Worm (Caenorhabditis elegans): ENCODE measurements around the gene R10E4.7.

The R10E4.7 gene

ce11 chrIII:4284732-4285165, 9.9 kb upstream of the R10E4.7 start:
- TF ChIP-seq ceh-18 (tag; optimal IDR thresholded peaks at IDR 0.05) = peak; percentile 48
- TF ChIP-seq unc-55 (GFP tag; optimal IDR thresholded peaks at IDR 0.05) = no peak
- TF ChIP-seq hlh-30 (tag; optimal IDR thresholded peaks at IDR 0.05; ENCODE audit: insufficient read depth) = peak; percentile 79
- TF ChIP-seq elt-2 (tag; optimal IDR thresholded peaks at IDR 0.05) = peak; percentile 23
- peak; percentile 27 for TF ChIP-seq tbx-2 (tag; optimal IDR thresholded peaks at IDR 0.05)
- no peak for TF ChIP-seq unc-86 (tag; optimal IDR thresholded peaks at IDR 0.05)
- TF ChIP-seq pqm-1 (tag; optimal IDR thresholded peaks at IDR 0.05) = peak; percentile 14

DNA sequence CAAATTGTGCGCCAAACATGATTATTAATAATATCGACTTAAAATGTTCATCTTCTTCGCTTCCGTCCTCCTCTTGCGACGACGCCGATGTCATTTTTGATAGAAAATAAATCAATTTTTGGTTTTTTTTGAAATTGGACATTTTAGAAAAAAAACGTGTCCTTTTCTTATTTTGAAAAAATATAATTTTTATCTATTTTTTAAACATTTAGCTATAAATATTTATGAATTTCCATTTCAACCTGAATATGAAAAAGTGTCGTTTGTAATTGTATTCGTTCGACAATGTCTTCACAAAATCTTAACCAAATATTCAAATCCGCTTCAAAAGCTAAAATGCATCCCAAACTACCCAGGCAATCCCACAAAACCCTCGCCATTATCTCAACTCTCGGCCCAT, 7.2 kb upstream of the R10E4.7 start, which contains the start of gene R10E4.3:
Gene R10E4.3 (minus strand): TSS at position 101 of the 400 bp plus-strand sequence.
- TF ChIP-seq unc-86 (tag; optimal IDR thresholded peaks at IDR 0.05) = no peak
- TF ChIP-seq fkh-6 (tag; optimal IDR thresholded peaks at IDR 0.05) = no peak
- no peak for TF ChIP-seq npax-4 (tag; optimal IDR thresholded peaks at IDR 0.05)
- TF ChIP-seq dve-1 (tag; optimal IDR thresholded peaks at IDR 0.05) = no peak
- TF ChIP-seq pha-2 (tag; optimal IDR thresholded peaks at IDR 0.05) = no peak
- TF ChIP-seq T23F11.4 (GFP tag; optimal IDR thresholded peaks at IDR 0.05) = no peak
- no peak for TF ChIP-seq nhr-11 (tag; optimal IDR thresholded peaks at IDR 0.05)
- no peak for TF ChIP-seq ceh-31 (tag; optimal IDR thresholded peaks at IDR 0.05)
- TF ChIP-seq ama-1 (optimal IDR thresholded peaks at IDR 0.05) = no peak
- TF ChIP-seq ceh-14 (tag; optimal IDR thresholded peaks at IDR 0.05) = no peak
- TF ChIP-seq C38D4.7 (GFP tag; optimal IDR thresholded peaks at IDR 0.05) = no peak
- no peak for TF ChIP-seq unc-42 (tag; optimal IDR thresholded peaks at IDR 0.05)
- TF ChIP-seq elt-2 (tag; optimal IDR thresholded peaks at IDR 0.05) = no peak
- no peak for TF ChIP-seq eyg-1 (tag; optimal IDR thresholded peaks at IDR 0.05)
- TF ChIP-seq ztf-16 (tag; optimal IDR thresholded peaks at IDR 0.05) = no peak

DNA sequence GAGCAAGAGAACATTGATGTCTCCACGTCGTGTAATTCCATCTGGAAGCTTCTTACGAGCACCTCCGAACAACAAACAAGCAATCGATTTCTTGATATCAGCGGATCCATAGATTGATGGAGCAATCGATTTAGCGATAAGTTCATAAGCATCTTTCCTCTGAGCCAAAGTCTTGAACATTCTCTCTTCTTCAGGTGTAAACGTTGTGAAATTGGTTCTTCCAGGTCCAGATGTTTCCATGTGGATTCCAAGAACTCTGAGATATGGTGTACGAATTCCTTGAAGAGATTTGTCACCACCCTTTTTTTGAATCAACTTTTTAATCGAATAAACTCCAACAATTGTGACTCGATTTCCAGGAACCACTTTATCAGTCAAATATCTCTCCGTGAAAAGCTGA, 4.7 kb upstream of the R10E4.7 start:
- TF ChIP-seq ceh-30 (tag; optimal IDR thresholded peaks at IDR 0.05) (no peak), mec-3 (tag; optimal IDR thresholded peaks at IDR 0.05; ENCODE audit: borderline replicate concordance) (no peak), nhr-11 (tag; optimal IDR thresholded peaks at IDR 0.05) (no peak), sdc-2 (tag; optimal IDR thresholded peaks at IDR 0.05) (no peak), nhr-232 (tag; optimal IDR thresholded peaks at IDR 0.05) (no peak), nfya-1 (tag; optimal IDR thresholded peaks at IDR 0.05) (no peak), fkh-6 (tag; optimal IDR thresholded peaks at IDR 0.05) (no peak), F13H6.1 (tag; optimal IDR thresholded peaks at IDR 0.05) (no peak), T23F11.4 (GFP tag; optimal IDR thresholded peaks at IDR 0.05) (no peak), pha-4 (tag; optimal IDR thresholded peaks at IDR 0.05) (no peak), sox-2 (GFP tag; IDR thresholded peaks at IDR 0.05) (no peak), K02D7.2 (tag; optimal IDR thresholded peaks at IDR 0.05) (no peak), hlh-8 (tag; optimal IDR thresholded peaks at IDR 0.05) (no peak), tbx-2 (tag; optimal IDR thresholded peaks at IDR 0.05) (no peak), pax-1 (tag; optimal IDR thresholded peaks at IDR 0.05) (no peak), hlh-30 (tag; optimal IDR thresholded peaks at IDR 0.05; ENCODE audit: insufficient read depth) (no peak)

ce11 chrIII:4291216-4291691, 3.4 kb upstream of the R10E4.7 start, which contains the start of gene mcm-5:
Gene mcm-5 (minus strand): TSS chrIII:4291266.
- peak; percentile 17 for TF ChIP-seq nfya-1 (tag; optimal IDR thresholded peaks at IDR 0.05)
- peak; percentile 16 for TF ChIP-seq unc-42 (tag; optimal IDR thresholded peaks at IDR 0.05)
- TF ChIP-seq sox-2 (GFP tag; IDR thresholded peaks at IDR 0.05) = no peak

DNA sequence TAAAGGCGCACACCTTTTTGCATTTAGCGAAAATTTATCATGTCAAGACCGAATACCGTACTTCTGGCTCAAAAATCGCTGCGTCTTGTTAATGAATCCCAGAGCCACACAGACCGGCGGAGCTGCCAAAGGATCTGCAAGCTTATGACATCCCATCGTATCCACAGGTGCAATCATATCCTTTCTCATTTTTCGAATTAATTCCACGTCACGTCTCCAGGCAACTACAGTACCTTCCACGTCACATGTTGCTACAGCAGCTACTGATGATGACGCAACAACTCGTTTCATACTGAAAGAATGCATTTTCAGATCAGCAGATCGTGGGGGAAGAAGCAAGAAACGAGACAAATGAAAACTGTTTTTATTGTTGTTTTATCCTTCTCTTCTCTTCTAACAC, 1.5 kb upstream of the R10E4.7 start, which contains the start of gene R10E4.6:
Gene R10E4.6 (plus strand): TSS at position 301 of the 400 bp plus-strand sequence.
- TF ChIP-seq K02D7.2 (tag; optimal IDR thresholded peaks at IDR 0.05) (no peak), ahr-1 (tag; optimal IDR thresholded peaks at IDR 0.05) (no peak), ceh-18 (tag; optimal IDR thresholded peaks at IDR 0.05) (no peak), unc-55 (GFP tag; optimal IDR thresholded peaks at IDR 0.05) (no peak), lim-6 (tag; optimal IDR thresholded peaks at IDR 0.05) (no peak), pag-3 (tag; optimal IDR thresholded peaks at IDR 0.05; ENCODE audit: borderline replicate concordance) (no peak), npax-4 (tag; optimal IDR thresholded peaks at IDR 0.05) (no peak), ceh-2 (tag; optimal IDR thresholded peaks at IDR 0.05) (no peak), ceh-45 (GFP tag; IDR thresholded peaks at IDR 0.05) (no peak), pax-1 (tag; optimal IDR thresholded peaks at IDR 0.05) (no peak), tbx-2 (tag; optimal IDR thresholded peaks at IDR 0.05) (no peak), madf-2 (tag; optimal IDR thresholded peaks at IDR 0.05) (no peak), ceh-22 (tag; optimal IDR thresholded peaks at IDR 0.05) (no peak), nhr-11 (tag; optimal IDR thresholded peaks at IDR 0.05) (no peak)

Measured in whole organism, late embryonic.